Fruit fly (Drosophila melanogaster) whole organism, embryonic: Measurements from ENCODE around the gene CG32713.

ENCODE experiments used
- Asciz ChIP-seq: fragments of 200-800 bp; sonication (Bioruptor generic); optimal IDR thresholded peaks from 2 replicates; lab custom pipeline; 2017; ENCODE audit warnings: missing biosample characterization, mild to moderate bottlenecking, missing genetic modification characterization, missing genetic modification reagents
- Awh ChIP-seq: fragments of 200-800 bp; sonication (Bioruptor generic); IDR thresholded peaks from 2 replicates; pipeline ENCODE4, ENCODE4 v1.3.6; 2022; ENCODE audit warnings: missing biosample characterization, missing genetic modification characterization
- Blimp-1 ChIP-seq: fragments of 200-800 bp; sonication (Bioruptor generic); optimal IDR thresholded peaks from 3 replicates; lab custom pipeline; 2018; ENCODE audit warnings: missing biosample characterization, missing genetic modification characterization, mild to moderate bottlenecking, moderate library complexity, missing genetic modification reagents
- C15 ChIP-seq: fragments of 200-800 bp; sonication (Bioruptor generic); IDR thresholded peaks from 3 replicates; pipeline ENCODE4 v1.3.6; 2022; ENCODE audit warnings: missing biosample characterization, missing genetic modification characterization
- CG11723 ChIP-seq: fragments of 200-800 bp; sonication (Bioruptor generic); optimal IDR thresholded peaks from 2 replicates; lab custom pipeline; 2017; ENCODE audit warnings: missing biosample characterization, mild to moderate bottlenecking, missing genetic modification characterization
- CG12236 ChIP-seq: fragments of 200-800 bp; sonication (Bioruptor generic); optimal IDR thresholded peaks from 2 replicates; lab custom pipeline; 2016; ENCODE audit warnings: missing biosample characterization, missing genetic modification characterization
- CG13624 ChIP-seq: fragments of 200-800 bp; sonication (Bioruptor generic); optimal IDR thresholded peaks from 2 replicates; lab custom pipeline; 2016; ENCODE audit warnings: missing biosample characterization, missing genetic modification characterization
- CG13775 ChIP-seq: fragments of 200-800 bp; sonication (Bioruptor generic); optimal IDR thresholded peaks from 3 replicates; lab custom pipeline; 2017; ENCODE audit warnings: missing biosample characterization, mild to moderate bottlenecking, missing genetic modification characterization
- CG14965 ChIP-seq: fragments of 200-800 bp; sonication (Bioruptor generic); optimal IDR thresholded peaks from 2 replicates; lab custom pipeline; 2016; ENCODE audit warnings: missing biosample characterization, missing genetic modification characterization, borderline replicate concordance
- CG1647 ChIP-seq: fragments of 200-800 bp; sonication (Bioruptor generic); optimal IDR thresholded peaks from 3 replicates; lab custom pipeline; 2016; ENCODE audit warnings: missing biosample characterization, missing genetic modification characterization
- CG1792 ChIP-seq: fragments of 200-800 bp; sonication (Bioruptor generic); optimal IDR thresholded peaks from 2 replicates; lab custom pipeline; 2016; ENCODE audit warnings: missing biosample characterization, missing genetic modification characterization
- CG2199 ChIP-seq: fragments of 200-800 bp; sonication (Bioruptor generic); IDR thresholded peaks from 3 replicates; pipeline ENCODE4 v1.3.6; 2022; ENCODE audit warnings: missing biosample characterization, missing genetic modification characterization
- CG31224 ChIP-seq: fragments of 200-800 bp; sonication (Bioruptor generic); IDR thresholded peaks from 2 replicates; pipeline ENCODE4 v1.3.6; 2022; ENCODE audit warnings: missing biosample characterization, missing genetic modification characterization
- CG34224 ChIP-seq: fragments of 200-800 bp; sonication (Bioruptor generic); IDR thresholded peaks from 3 replicates; pipeline ENCODE4 v1.3.6; 2022; ENCODE audit warnings: missing biosample characterization, missing genetic modification characterization; ENCODE audit not compliant: partially characterized antibody
- CG4617 ChIP-seq: fragments of 200-800 bp; sonication (Bioruptor generic); optimal IDR thresholded peaks from 3 replicates; lab custom pipeline; 2016; ENCODE audit warnings: missing biosample characterization, missing genetic modification characterization, borderline replicate concordance
- CG5953 ChIP-seq: fragments of 200-800 bp; sonication (Bioruptor generic); IDR thresholded peaks from 2 replicates; pipeline ENCODE4 v1.3.6; 2022; ENCODE audit warnings: missing biosample characterization, missing genetic modification characterization
- CG7271 ChIP-seq: fragments of 200-800 bp; sonication (Bioruptor generic); optimal IDR thresholded peaks from 2 replicates; lab custom pipeline; 2018; ENCODE audit warnings: missing biosample characterization, mild to moderate bottlenecking, missing genetic modification characterization, moderate library complexity
- CG9609 ChIP-seq: fragments of 200-800 bp; sonication (Bioruptor generic); optimal IDR thresholded peaks from 3 replicates; lab custom pipeline; 2016; ENCODE audit warnings: missing biosample characterization, missing genetic modification characterization
- CG9876 ChIP-seq: fragments of 200-800 bp; sonication (Bioruptor generic); optimal IDR thresholded peaks from 2 replicates; lab custom pipeline; 2016; ENCODE audit warnings: missing biosample characterization, missing genetic modification characterization
- CHES-1-like ChIP-seq: fragments of 200-800 bp; sonication (Bioruptor generic); optimal IDR thresholded peaks from 2 replicates; lab custom pipeline; 2016; ENCODE audit warnings: missing biosample characterization, missing genetic modification characterization
- Doc2 ChIP-seq: fragments of 200-800 bp; sonication (Bioruptor generic); IDR thresholded peaks from 2 replicates; pipeline ENCODE4 v1.3.6; 2022; ENCODE audit warnings: missing biosample characterization, missing genetic modification characterization
- ERR ChIP-seq: fragments of 200-800 bp; sonication (Bioruptor generic); optimal IDR thresholded peaks from 2 replicates; lab custom pipeline; 2016; ENCODE audit warnings: missing biosample characterization, missing genetic modification characterization
- Hand ChIP-seq: fragments of 200-800 bp; sonication (Bioruptor generic); optimal IDR thresholded peaks from 2 replicates; lab custom pipeline; 2017; ENCODE audit warnings: mild to moderate bottlenecking, missing biosample characterization, missing genetic modification reagents, missing genetic modification characterization
- NFAT ChIP-seq: fragments of 200-800 bp; sonication (Bioruptor generic); IDR thresholded peaks from 2 replicates; pipeline ENCODE4 v1.3.6; 2022; ENCODE audit warnings: missing biosample characterization, missing genetic modification characterization
- Nf-YA ChIP-seq: fragments of 200-800 bp; sonication (Bioruptor generic); IDR thresholded peaks from 2 replicates; pipeline ENCODE4 v1.3.6; 2022; ENCODE audit warnings: missing biosample characterization, missing genetic modification characterization
- Usf ChIP-seq: fragments of 200-800 bp; sonication (Bioruptor generic); optimal IDR thresholded peaks from 2 replicates; lab custom pipeline; 2017; ENCODE audit warnings: missing genotype, missing biosample characterization, missing genetic modification characterization
- Vsx1 ChIP-seq: fragments of 200-800 bp; sonication (Bioruptor generic); optimal IDR thresholded peaks from 2 replicates; lab custom pipeline; 2017; ENCODE audit warnings: missing biosample characterization, mild to moderate bottlenecking, missing genetic modification characterization, missing genetic modification reagents
- ash1 ChIP-seq: fragments of 200-800 bp; sonication (Bioruptor generic); optimal IDR thresholded peaks from 2 replicates; lab custom pipeline; 2018; ENCODE audit warnings: missing biosample characterization, mild to moderate bottlenecking, missing genetic modification characterization
- cad ChIP-seq: fragments of >200 bp; optimal IDR thresholded peaks from 2 replicates; lab custom pipeline; 2017; ENCODE audit warnings: missing biosample characterization, missing genetic modification characterization
- cato ChIP-seq: fragments of 200-800 bp; sonication (Bioruptor generic); optimal IDR thresholded peaks from 2 replicates; lab custom pipeline; 2016; ENCODE audit warnings: missing biosample characterization, missing genetic modification characterization, borderline replicate concordance
- cwo ChIP-seq: fragments of 200-800 bp; sonication (Bioruptor generic); optimal IDR thresholded peaks from 3 replicates; lab custom pipeline; 2017; ENCODE audit warnings: missing biosample characterization, missing genetic modification characterization, mild to moderate bottlenecking, moderate library complexity, missing genetic modification reagents
- en ChIP-seq: fragments of 200-800 bp; sonication (Bioruptor generic); optimal IDR thresholded peaks from 2 replicates; lab custom pipeline; 2016; ENCODE audit warnings: missing biosample characterization, missing genetic modification characterization
- fd102C ChIP-seq: fragments of 200-800 bp; sonication (Bioruptor generic); optimal IDR thresholded peaks from 2 replicates; lab custom pipeline; 2018; ENCODE audit warnings: missing biosample characterization, mild to moderate bottlenecking, missing genetic modification characterization, moderate library complexity
- fd96Cb ChIP-seq: fragments of 200-800 bp; sonication (Bioruptor generic); optimal IDR thresholded peaks from 2 replicates; lab custom pipeline; 2018; ENCODE audit warnings: missing biosample characterization, mild to moderate bottlenecking, missing genetic modification characterization, moderate library complexity
- kni ChIP-seq: fragments of 200-800 bp; sonication (Bioruptor generic); optimal IDR thresholded peaks from 3 replicates; lab custom pipeline; 2017; ENCODE audit warnings: mild to moderate bottlenecking, missing biosample characterization, missing genetic modification reagents, missing genetic modification characterization
- lbe ChIP-seq: fragments of 200-800 bp; sonication (Bioruptor generic); optimal IDR thresholded peaks from 2 replicates; lab custom pipeline; 2016; ENCODE audit warnings: missing biosample characterization, mild to moderate bottlenecking, missing genetic modification characterization
- mld ChIP-seq: fragments of 200-800 bp; sonication (Bioruptor generic); IDR thresholded peaks from 3 replicates; pipeline ENCODE4 v1.3.6; 2022; ENCODE audit warnings: missing biosample characterization, missing genetic modification characterization; ENCODE audit not compliant: partially characterized antibody
- onecut ChIP-seq: fragments of 200-800 bp; sonication (Bioruptor generic); IDR thresholded peaks from 2 replicates; pipeline ENCODE4 v1.3.6; 2022; ENCODE audit warnings: missing biosample characterization, missing genetic modification characterization
- pan ChIP-seq, 4 experiments: fragments of >200 bp in 3 of 4; fragments of 200-800 bp in 1 of 4; sonication (Bioruptor generic) in 1 of 4; optimal IDR thresholded peaks in 3 of 4; IDR thresholded peaks in 1 of 4; 2 replicates each; pipeline versions ENCODE4 v1.3.6 to Lab custom; 2017 to 2022; ENCODE audit warnings: missing biosample characterization in 2 of 4, missing genetic modification characterization in 2 of 4, mixed read lengths in 1 of 4
- pros ChIP-seq: fragments of 200-800 bp; sonication (Bioruptor generic); optimal IDR thresholded peaks from 3 replicates; lab custom pipeline; 2019; ENCODE audit warnings: missing biosample characterization, mild to moderate bottlenecking, missing genetic modification characterization, moderate library complexity
- row ChIP-seq: fragments of 200-800 bp; sonication (Bioruptor generic); IDR thresholded peaks from 3 replicates; pipeline ENCODE4 v1.3.6; 2022; ENCODE audit warnings: missing biosample characterization, missing genetic modification characterization
- run ChIP-seq: fragments of 200-800 bp; sonication (Bioruptor generic); optimal IDR thresholded peaks from 3 replicates; lab custom pipeline; 2018; ENCODE audit warnings: missing biosample characterization, mild to moderate bottlenecking, missing genetic modification characterization
- sens-2 ChIP-seq: fragments of 200-800 bp; sonication (Bioruptor generic); IDR thresholded peaks from 2 replicates; pipeline ENCODE4 v1.3.6; 2022; ENCODE audit warnings: missing biosample characterization, missing genetic modification characterization
- sob ChIP-seq: fragments of 200-800 bp; sonication (Bioruptor generic); IDR thresholded peaks from 2 replicates; pipeline ENCODE4 v1.3.6; 2022; ENCODE audit warnings: missing biosample characterization, missing genetic modification characterization
- sqz ChIP-seq: fragments of 200-800 bp; sonication (Bioruptor generic); optimal IDR thresholded peaks from 3 replicates; lab custom pipeline; 2018; ENCODE audit warnings: missing biosample characterization, mild to moderate bottlenecking, missing genetic modification characterization
- tx ChIP-seq: fragments of 200-800 bp; sonication (Bioruptor generic); optimal IDR thresholded peaks from 2 replicates; lab custom pipeline; 2016; ENCODE audit warnings: missing biosample characterization, missing genetic modification characterization
- wdn ChIP-seq: fragments of 200-800 bp; sonication (Bioruptor generic); IDR thresholded peaks from 2 replicates; pipeline ENCODE4 v1.3.6; 2022; ENCODE audit warnings: missing biosample characterization, missing genetic modification characterization
- wor ChIP-seq: fragments of 200-800 bp; sonication (Bioruptor generic); IDR thresholded peaks from 2 replicates; pipeline ENCODE4 v1.3.6; 2022; ENCODE audit warnings: missing biosample characterization, missing genetic modification characterization
- yki ChIP-seq: fragments of >200 bp; optimal IDR thresholded peaks from 3 replicates; lab custom pipeline; 2018

The CG32713 gene

dm6 chrX:8464378-8465036 lies 7.1 kb upstream of the CG32713 start, which contains the start of gene Sptr (continued):
- TF ChIP-seq pan (optimal IDR thresholded peaks at IDR 0.05; lab: Kevin White, UChicago) = no peak
- peak in 1 of 2 experiments; percentile 94 for TF ChIP-seq pan (GFP tag; optimal IDR thresholded peaks at IDR 0.05 in 1 of 2, IDR thresholded peaks at IDR 0.05 in 1 of 2)
- TF ChIP-seq CG34224 (GFP tag; lab: Robert Waterston, UW) = no peak
- TF ChIP-seq cato (GFP tag; lab: Kevin White, UChicago) = peak; percentile 43
- TF ChIP-seq mld (GFP tag; lab: Robert Waterston, UW) = no peak
- peak; percentile 94 for TF ChIP-seq sob (GFP tag; lab: Robert Waterston, UW)
- peak; percentile 63 for TF ChIP-seq CHES-1-like (GFP tag; lab: Kevin White, UChicago)
- TF ChIP-seq ERR (GFP tag; lab: Kevin White, UChicago) = peak; percentile 70
- peak; percentile 77 for TF ChIP-seq Nf-YA (GFP tag; lab: Robert Waterston, UW)
- TF ChIP-seq CG7271 (tag; lab: Kevin White, UChicago) = no peak
- no peak for TF ChIP-seq yki
- peak; percentile 63 for TF ChIP-seq CG1647 (GFP tag; lab: Kevin White, UChicago)
- TF ChIP-seq NFAT (GFP tag; lab: Robert Waterston, UW) = peak; percentile 90
- peak; percentile 67 for TF ChIP-seq wor (GFP tag; lab: Robert Waterston, UW)
- peak; percentile 23 for TF ChIP-seq ash1 (GFP tag; lab: Kevin White, UChicago)
- peak; percentile 80 for TF ChIP-seq CG13775 (GFP tag; lab: Kevin White, UChicago)
- TF ChIP-seq fd102C = no peak
- TF ChIP-seq CG1792 (GFP tag; lab: Kevin White, UChicago) = peak; percentile 58
- peak; percentile 69 for TF ChIP-seq Usf
- TF ChIP-seq CG4617 = peak; percentile 25
- peak; percentile 82 for TF ChIP-seq CG31224 (GFP tag; lab: Robert Waterston, UW)
- no peak for TF ChIP-seq kni (GFP tag; lab: Kevin White, UChicago)
- peak; percentile 75 for TF ChIP-seq run (tag; lab: Kevin White, UChicago)
- peak; percentile 95 for TF ChIP-seq row
- TF ChIP-seq wdn = peak; percentile 86
- TF ChIP-seq tx (GFP tag; lab: Kevin White, UChicago) = peak; percentile 59
- peak; percentile 50; the same call in 1 of the 2 replicates for TF ChIP-seq Doc2 (GFP tag; lab: Robert Waterston, UW)
- peak; percentile 68 for TF ChIP-seq CG11723 (GFP tag; lab: Kevin White, UChicago)
- no peak for TF ChIP-seq cad (GFP tag; lab: Kevin White, UChicago)
- TF ChIP-seq CG14965 (GFP tag; lab: Kevin White, UChicago) = no peak
- TF ChIP-seq Hand (GFP tag; lab: Kevin White, UChicago) = peak; percentile 91
- no peak for TF ChIP-seq CG12236 (GFP tag; lab: Kevin White, UChicago)
- peak; percentile 90 for TF ChIP-seq cwo
- 0 out of 2 replicates have a peak, but pooled peaks have one; percentile 15 for TF ChIP-seq sens-2 (GFP tag; lab: Robert Waterston, UW)
- no peak for TF ChIP-seq CG9876
- peak; percentile 73 for TF ChIP-seq Blimp-1 (GFP tag; lab: Kevin White, UChicago)
- TF ChIP-seq onecut (GFP tag; lab: Robert Waterston, UW) = peak; percentile 63
- TF ChIP-seq Awh (GFP tag; lab: Robert Waterston, UW) = peak; percentile 88
- peak; percentile 47 for TF ChIP-seq CG9609
- no peak for TF ChIP-seq pros
- peak; percentile 84 for TF ChIP-seq CG13624
- TF ChIP-seq sqz (GFP tag; lab: Kevin White, UChicago) = no peak
- peak; percentile 75 for TF ChIP-seq CG5953 (GFP tag; lab: Robert Waterston, UW)
- peak; percentile 22 for TF ChIP-seq en (GFP tag; lab: Kevin White, UChicago)
- TF ChIP-seq lbe (GFP tag; lab: Kevin White, UChicago) = peak; percentile 88
- peak; percentile 76 for TF ChIP-seq Asciz (GFP tag; lab: Kevin White, UChicago)
- peak; percentile 79; the same call in 2 of the 3 replicates for TF ChIP-seq C15 (GFP tag; lab: Robert Waterston, UW)
- peak; percentile 69 for TF ChIP-seq fd96Cb (tag; lab: Kevin White, UChicago)
- TF ChIP-seq CG2199 = 0 out of 3 replicates have a peak, but pooled peaks have one; percentile 36
- TF ChIP-seq Vsx1 (GFP tag; lab: Kevin White, UChicago) = peak; percentile 69
